Fruit fly (Drosophila melanogaster) S2 (cell line): ENCODE results near the gene CG2211.

Source experiments
- CG8478 ChIP-seq: fragments of >200 bp; optimal IDR thresholded peaks from 2 replicates; lab custom pipeline; 2018
- CTCF ChIP-seq, 2 experiments: fragments of >200 bp; optimal IDR thresholded peaks; 2 replicates each; lab custom pipeline; 2018

DNA sequence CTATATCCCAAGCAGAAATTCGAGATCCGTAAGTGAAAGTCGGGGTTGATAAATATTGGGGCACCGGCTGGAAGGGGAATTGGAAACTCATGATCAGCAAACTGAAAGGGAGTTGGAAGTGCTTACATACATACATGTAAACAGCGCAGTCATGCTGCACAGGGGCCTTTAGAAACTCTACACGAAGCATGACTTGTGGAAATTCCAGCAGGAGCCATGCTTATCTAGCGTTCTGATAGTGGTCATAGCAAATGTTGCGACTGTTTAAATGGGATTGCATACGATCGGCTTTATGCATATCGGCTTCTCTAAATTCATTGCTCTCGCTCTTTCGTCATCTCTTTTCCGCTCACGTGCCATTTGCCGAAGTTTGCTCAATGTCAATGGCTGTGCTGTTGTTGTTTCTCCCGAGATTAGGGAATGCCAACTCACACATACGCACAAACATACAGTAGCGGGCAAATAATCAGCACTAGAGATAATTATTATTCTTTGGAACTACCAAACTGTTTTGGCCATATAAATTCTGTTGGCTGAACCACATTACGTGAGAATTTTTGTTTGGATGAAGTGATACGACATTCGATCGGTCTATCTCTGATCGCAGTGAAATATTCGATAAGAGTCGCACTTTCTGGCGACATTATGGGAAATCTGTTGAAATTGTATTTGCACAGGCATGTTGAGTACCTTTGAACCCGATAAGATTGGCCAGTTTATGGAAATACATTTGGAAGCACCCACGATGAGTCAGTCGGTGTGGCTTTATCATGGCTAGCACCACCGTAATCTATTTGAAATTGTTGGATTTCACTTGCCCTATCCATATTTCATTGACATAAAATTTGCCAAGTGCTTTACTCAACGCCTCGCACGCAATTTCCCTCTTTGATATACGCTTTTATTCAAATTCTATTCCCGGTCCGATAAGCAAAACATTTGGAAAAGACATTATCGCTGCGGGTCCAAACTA lies 1.1 kb upstream of the CG2211 start:
- TF ChIP-seq CTCF (optimal IDR thresholded peaks at IDR 0.05; lab: Kevin White, UChicago) (no peak), CG8478 (lab: Kevin White, UChicago) (no peak)
